Fruit fly (Drosophila melanogaster) whole organism, adult: ENCODE data around the gene Rala.

ENCODE experiments used
- CG11617 ChIP-seq: fragments of 200-800 bp; sonication (Bioruptor generic); optimal IDR thresholded peaks from 2 replicates; lab custom pipeline; 2017; ENCODE audit warnings: mild to moderate bottlenecking, missing biosample characterization, missing genetic modification reagents, missing genetic modification characterization
- CG12768 ChIP-seq: fragments of 200-800 bp; sonication (Bioruptor generic); optimal IDR thresholded peaks from 2 replicates; lab custom pipeline; 2017; ENCODE audit warnings: missing biosample characterization, missing genetic modification characterization, mild to moderate bottlenecking, moderate library complexity, missing genetic modification reagents
- CG33017 ChIP-seq: fragments of 200-800 bp; sonication (Bioruptor generic); optimal IDR thresholded peaks from 2 replicates; lab custom pipeline; 2018; ENCODE audit warnings: missing biosample characterization, mild to moderate bottlenecking, missing genetic modification characterization, moderate library complexity
- CG7045 ChIP-seq: fragments of 200-800 bp; sonication (Bioruptor generic); optimal IDR thresholded peaks from 2 replicates; lab custom pipeline; 2017; ENCODE audit warnings: missing biosample characterization, mild to moderate bottlenecking, missing genetic modification characterization
- CG7101 ChIP-seq: fragments of 200-800 bp; sonication (Bioruptor generic); optimal IDR thresholded peaks from 2 replicates; lab custom pipeline; 2018; ENCODE audit warnings: missing biosample characterization, mild to moderate bottlenecking, missing genetic modification characterization, moderate library complexity
- Clk ChIP-seq: fragments of 200-800 bp; sonication (Bioruptor generic); optimal IDR thresholded peaks from 2 replicates; lab custom pipeline; 2017; ENCODE audit warnings: missing biosample characterization, missing genetic modification characterization
- Crg-1 ChIP-seq: fragments of 200-800 bp; sonication (Bioruptor generic); optimal IDR thresholded peaks from 2 replicates; lab custom pipeline; 2016; ENCODE audit warnings: missing biosample characterization, missing genetic modification characterization
- Mnt ChIP-seq: fragments of 200-800 bp; sonication (Bioruptor generic); optimal IDR thresholded peaks from 2 replicates; lab custom pipeline; 2016; ENCODE audit warnings: missing biosample characterization, mild to moderate bottlenecking, missing genetic modification characterization
- cnc ChIP-seq, 2 experiments: fragments of >200 bp; optimal IDR thresholded peaks; 2 replicates each; lab custom pipeline; 2017
- ovo ChIP-seq: fragments of 200-800 bp; sonication (Bioruptor generic); optimal IDR thresholded peaks from 2 replicates; lab custom pipeline; 2016; ENCODE audit warnings: missing biosample characterization, missing genetic modification characterization
- pad ChIP-seq: fragments of 200-800 bp; sonication (Bioruptor generic); optimal IDR thresholded peaks from 3 replicates; lab custom pipeline; 2017; ENCODE audit warnings: missing biosample characterization, missing genetic modification characterization, mild to moderate bottlenecking, moderate library complexity, missing genetic modification reagents
- tj ChIP-seq: fragments of 200-800 bp; sonication (Bioruptor generic); optimal IDR thresholded peaks from 3 replicates; lab custom pipeline; 2017; ENCODE audit warnings: missing biosample characterization, mild to moderate bottlenecking, missing genetic modification characterization, moderate library complexity
- toe ChIP-seq: fragments of 200-800 bp; sonication (Bioruptor generic); optimal IDR thresholded peaks from 2 replicates; lab custom pipeline; 2016; ENCODE audit warnings: missing biosample characterization, missing genetic modification characterization

DNA sequence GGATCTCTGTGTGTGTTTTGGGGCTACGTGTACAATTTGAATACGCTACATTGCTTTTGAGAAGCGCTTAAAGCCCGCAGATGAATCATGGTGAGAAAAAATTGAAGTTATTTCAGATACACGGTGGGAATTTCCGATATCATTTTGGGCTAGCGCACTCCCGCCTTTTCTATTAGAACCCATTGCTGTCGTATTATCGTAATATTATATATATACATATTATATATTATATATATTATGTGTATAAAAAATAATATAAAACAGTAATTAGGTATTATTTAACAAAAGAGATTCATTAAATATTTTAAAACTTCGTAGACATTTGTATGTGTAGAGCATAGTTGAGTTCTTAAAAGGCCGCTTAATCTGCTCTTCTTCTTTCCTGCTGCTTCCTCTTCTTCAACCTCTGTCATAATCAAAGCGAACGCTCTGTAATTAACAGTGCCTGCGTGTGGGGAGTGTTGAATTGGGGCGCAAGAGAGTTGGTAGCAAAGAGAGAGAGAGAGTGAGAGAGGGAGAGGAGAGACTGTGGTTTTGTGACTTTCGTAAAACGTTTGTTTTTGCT is 41.5 kb downstream of the Rala start:
- peak; percentile 85 for TF ChIP-seq CG7101 (tag; lab: Kevin White, UChicago)
- TF ChIP-seq pad, result peak; percentile 86
- TF ChIP-seq tj, result peak; percentile 62
- TF ChIP-seq Clk, result no peak
- TF ChIP-seq CG33017 (tag; lab: Kevin White, UChicago), result peak; percentile 78
- no peak for TF ChIP-seq Crg-1 (GFP tag; lab: Kevin White, UChicago)
- TF ChIP-seq toe (GFP tag; lab: Kevin White, UChicago), result no peak
- TF ChIP-seq Mnt (GFP tag; lab: Kevin White, UChicago), result no peak
- TF ChIP-seq CG12768, result peak; percentile 38
- peak; percentile 36 for TF ChIP-seq CG7045 (GFP tag; lab: Kevin White, UChicago)
- peak; percentile 84 for TF ChIP-seq CG11617
- TF ChIP-seq ovo (GFP tag; lab: Kevin White, UChicago), result peak; percentile 13
- TF ChIP-seq cnc (optimal IDR thresholded peaks at IDR 0.05; lab: Kevin White, UChicago), result no peak
